Worm (Caenorhabditis elegans): ENCODE measurements around the gene F08H9.2.

ce11 chrV:14484582-14484981 lies 24.1 kb downstream of the F08H9.2 start, which contains the start of gene R02D5.4:
- TF ChIP-seq lin-13 (GFP tag; optimal IDR thresholded peaks at IDR 0.05) = no peak
- no peak for TF ChIP-seq ceh-16 (tag; optimal IDR thresholded peaks at IDR 0.05)
- no peak for TF ChIP-seq egl-27 (tag; optimal IDR thresholded peaks at IDR 0.05)
- TF ChIP-seq nhr-11 (tag; optimal IDR thresholded peaks at IDR 0.05) = no peak
- TF ChIP-seq unc-62 (GFP tag; optimal IDR thresholded peaks at IDR 0.05) = no peak
- no peak for TF ChIP-seq lin-11 (tag; optimal IDR thresholded peaks at IDR 0.05)
- no peak for TF ChIP-seq fos-1 (tag; optimal IDR thresholded peaks at IDR 0.05)
- no peak for TF ChIP-seq mdl-1 (tag; optimal IDR thresholded peaks at IDR 0.05)
- no peak for TF ChIP-seq ceh-82 (tag; optimal IDR thresholded peaks at IDR 0.05)
- no peak for TF ChIP-seq elt-1 (tag; optimal IDR thresholded peaks at IDR 0.05)
- TF ChIP-seq mbf-1 (tag; optimal IDR thresholded peaks at IDR 0.05) = no peak
- no peak for TF ChIP-seq lsy-2 (tag; optimal IDR thresholded peaks at IDR 0.05)
- TF ChIP-seq nhr-237 (tag; optimal IDR thresholded peaks at IDR 0.05) = no peak

All from whole organism, L2 larva.